Fruit fly (Drosophila melanogaster) whole organism, adult: ENCODE measurements around the gene CG7739.
A peak's percentile ranks its signal among the peaks of the same experiment; 100 is the strongest.

Source experiments
- CG11617 ChIP-seq: fragments of 200-800 bp; sonication (Bioruptor generic); optimal IDR thresholded peaks from 2 replicates; lab custom pipeline; 2017; ENCODE audit warnings: mild to moderate bottlenecking, missing biosample characterization, missing genetic modification reagents, missing genetic modification characterization
- CG12768 ChIP-seq: fragments of 200-800 bp; sonication (Bioruptor generic); optimal IDR thresholded peaks from 2 replicates; lab custom pipeline; 2017; ENCODE audit warnings: missing biosample characterization, missing genetic modification characterization, mild to moderate bottlenecking, moderate library complexity, missing genetic modification reagents
- CG14711 ChIP-seq: fragments of 200-800 bp; sonication (Bioruptor generic); optimal IDR thresholded peaks from 2 replicates; lab custom pipeline; 2018; ENCODE audit warnings: missing biosample characterization, mild to moderate bottlenecking, missing genetic modification characterization, moderate library complexity
- CG1620 ChIP-seq: fragments of 200-800 bp; sonication (Bioruptor generic); optimal IDR thresholded peaks from 2 replicates; lab custom pipeline; 2016; ENCODE audit warnings: missing biosample characterization, missing genetic modification characterization
- CG33017 ChIP-seq: fragments of 200-800 bp; sonication (Bioruptor generic); optimal IDR thresholded peaks from 2 replicates; lab custom pipeline; 2018; ENCODE audit warnings: missing biosample characterization, mild to moderate bottlenecking, missing genetic modification characterization, moderate library complexity
- CG5204 ChIP-seq: fragments of 200-800 bp; sonication (Bioruptor generic); optimal IDR thresholded peaks from 2 replicates; lab custom pipeline; 2016; ENCODE audit warnings: missing biosample characterization, missing genetic modification characterization
- CG7045 ChIP-seq: fragments of 200-800 bp; sonication (Bioruptor generic); optimal IDR thresholded peaks from 2 replicates; lab custom pipeline; 2017; ENCODE audit warnings: missing biosample characterization, mild to moderate bottlenecking, missing genetic modification characterization
- CG7101 ChIP-seq: fragments of 200-800 bp; sonication (Bioruptor generic); optimal IDR thresholded peaks from 2 replicates; lab custom pipeline; 2018; ENCODE audit warnings: missing biosample characterization, mild to moderate bottlenecking, missing genetic modification characterization, moderate library complexity
- Clk ChIP-seq: fragments of 200-800 bp; sonication (Bioruptor generic); optimal IDR thresholded peaks from 2 replicates; lab custom pipeline; 2017; ENCODE audit warnings: missing biosample characterization, missing genetic modification characterization
- Crg-1 ChIP-seq: fragments of 200-800 bp; sonication (Bioruptor generic); optimal IDR thresholded peaks from 2 replicates; lab custom pipeline; 2016; ENCODE audit warnings: missing biosample characterization, missing genetic modification characterization
- Hr96 ChIP-seq: fragments of 200-800 bp; sonication (Bioruptor generic); optimal IDR thresholded peaks from 2 replicates; lab custom pipeline; 2016; ENCODE audit warnings: missing biosample characterization, missing genetic modification characterization
- Mnt ChIP-seq: fragments of 200-800 bp; sonication (Bioruptor generic); optimal IDR thresholded peaks from 2 replicates; lab custom pipeline; 2016; ENCODE audit warnings: missing biosample characterization, mild to moderate bottlenecking, missing genetic modification characterization
- bab1 ChIP-seq: fragments of 200-800 bp; sonication (Bioruptor generic); optimal IDR thresholded peaks from 3 replicates; lab custom pipeline; 2019; ENCODE audit warnings: missing biosample characterization, mild to moderate bottlenecking, missing genetic modification characterization, moderate library complexity
- cic ChIP-seq: fragments of 200-800 bp; sonication (Bioruptor generic); optimal IDR thresholded peaks from 2 replicates; lab custom pipeline; 2017; ENCODE audit warnings: missing biosample characterization, mild to moderate bottlenecking, missing genetic modification characterization, moderate library complexity
- cnc ChIP-seq, 2 experiments: fragments of >200 bp; optimal IDR thresholded peaks; 2 replicates each; lab custom pipeline; 2017
- kay ChIP-seq: fragments of 200-800 bp; sonication (Bioruptor generic); peaks from one replicate; lab custom pipeline; 2016; ENCODE audit warnings: missing biosample characterization, missing genetic modification characterization, borderline replicate concordance
- ovo ChIP-seq: fragments of 200-800 bp; sonication (Bioruptor generic); optimal IDR thresholded peaks from 2 replicates; lab custom pipeline; 2016; ENCODE audit warnings: missing biosample characterization, missing genetic modification characterization
- pad ChIP-seq: fragments of 200-800 bp; sonication (Bioruptor generic); optimal IDR thresholded peaks from 3 replicates; lab custom pipeline; 2017; ENCODE audit warnings: missing biosample characterization, missing genetic modification characterization, mild to moderate bottlenecking, moderate library complexity, missing genetic modification reagents
- tj ChIP-seq: fragments of 200-800 bp; sonication (Bioruptor generic); optimal IDR thresholded peaks from 3 replicates; lab custom pipeline; 2017; ENCODE audit warnings: missing biosample characterization, mild to moderate bottlenecking, missing genetic modification characterization, moderate library complexity
- toe ChIP-seq: fragments of 200-800 bp; sonication (Bioruptor generic); optimal IDR thresholded peaks from 2 replicates; lab custom pipeline; 2016; ENCODE audit warnings: missing biosample characterization, missing genetic modification characterization

The CG7739 gene

dm6 chr3L:15563058-15563850, at the start of gene CG7739, which contains the start of gene SCCRO:
Gene CG7739, minus strand, starts transcription at chr3L:15563065.
Gene SCCRO, plus strand, starts transcription at chr3L:15563427.
- TF ChIP-seq Mnt: peak; percentile 16
- TF ChIP-seq Clk (GFP tag; lab: Kevin White, UChicago): no peak
- peak; percentile 46 for TF ChIP-seq CG11617 (GFP tag; lab: Kevin White, UChicago)
- peak; percentile 3 for TF ChIP-seq Crg-1 (GFP tag; lab: Kevin White, UChicago)
- peak; percentile 45 for TF ChIP-seq bab1 (GFP tag; lab: Kevin White, UChicago)
- no peak for TF ChIP-seq toe (GFP tag; lab: Kevin White, UChicago)
- TF ChIP-seq CG7045 (GFP tag; lab: Kevin White, UChicago): peak; percentile 39
- TF ChIP-seq cnc (optimal IDR thresholded peaks at IDR 0.05; lab: Kevin White, UChicago): no peak
- peak; percentile 94 for TF ChIP-seq kay (GFP tag; lab: Kevin White, UChicago)
- TF ChIP-seq cic (GFP tag; lab: Kevin White, UChicago): no peak
- peak; percentile 65 for TF ChIP-seq CG1620
- TF ChIP-seq Hr96 (GFP tag; lab: Kevin White, UChicago): no peak
- peak; percentile 75 for TF ChIP-seq CG7101 (tag; lab: Kevin White, UChicago)
- TF ChIP-seq CG14711 (tag; lab: Kevin White, UChicago): peak; percentile 63
- peak; percentile 6 for TF ChIP-seq pad
- TF ChIP-seq CG5204 (GFP tag; lab: Kevin White, UChicago): no peak
- no peak for TF ChIP-seq tj (GFP tag; lab: Kevin White, UChicago)
- no peak for TF ChIP-seq CG12768 (GFP tag; lab: Kevin White, UChicago)
- TF ChIP-seq CG33017 (tag; lab: Kevin White, UChicago): peak; percentile 60
- peak; percentile 39 for TF ChIP-seq ovo

DNA sequence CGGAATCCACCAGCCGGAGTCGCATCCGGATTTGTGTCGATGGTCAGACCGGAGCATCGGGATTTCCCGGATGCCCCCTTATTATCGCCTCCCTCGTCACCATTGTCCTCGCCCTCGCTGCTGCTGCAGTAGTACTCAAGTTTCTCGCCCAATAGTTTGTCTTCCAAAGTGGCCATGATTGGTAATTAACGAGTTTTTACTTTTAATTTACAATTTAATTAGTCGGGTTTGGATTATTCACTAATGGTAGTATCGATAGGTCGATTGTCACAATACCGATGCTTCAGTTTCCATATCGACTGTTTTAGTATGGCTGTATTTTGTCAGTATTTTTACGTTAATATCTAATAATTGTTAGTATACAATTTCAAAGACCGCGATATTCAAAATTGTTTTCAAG, 47.2 kb upstream of the CG7739 start, which contains the start of gene CG7650:
TSS of gene CG7650 (minus strand) at position 278 of the 400 bp plus-strand sequence.
- TF ChIP-seq kay (GFP tag; lab: Kevin White, UChicago) (no peak), bab1 (GFP tag; lab: Kevin White, UChicago) (peak; percentile 59)

dm6 chr3L:15604979-15605378, 42.1 kb upstream of the CG7739 start:
- TF ChIP-seq CG1620 (no peak), ovo (no peak), Hr96 (GFP tag; lab: Kevin White, UChicago) (no peak), cic (GFP tag; lab: Kevin White, UChicago) (no peak), tj (GFP tag; lab: Kevin White, UChicago) (no peak), CG14711 (tag; lab: Kevin White, UChicago) (no peak), Mnt (no peak)

DNA sequence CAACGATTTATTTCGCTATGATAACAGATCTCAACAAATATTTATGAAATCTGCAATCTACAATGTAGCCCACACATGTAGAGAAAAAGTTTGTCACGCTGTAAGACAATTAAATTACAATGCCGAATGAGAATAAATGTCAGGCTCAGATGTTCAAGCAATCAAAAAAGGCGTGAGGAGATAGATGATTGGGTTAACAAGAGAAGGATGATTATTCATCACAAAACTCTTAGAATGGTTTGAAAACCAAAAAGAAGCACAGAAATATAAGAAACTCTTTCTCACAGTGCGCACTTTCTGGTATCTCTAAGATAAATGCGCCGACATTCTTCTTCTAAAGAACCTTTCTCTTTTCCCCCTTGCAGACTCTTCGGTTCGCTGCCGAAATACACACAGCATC, 37.2 kb upstream of the CG7739 start:
- TF ChIP-seq kay (GFP tag; lab: Kevin White, UChicago): peak; percentile 31
- TF ChIP-seq CG7045 (GFP tag; lab: Kevin White, UChicago): no peak
- TF ChIP-seq Crg-1 (GFP tag; lab: Kevin White, UChicago): no peak
- no peak for TF ChIP-seq CG33017 (tag; lab: Kevin White, UChicago)
- no peak for TF ChIP-seq CG5204 (GFP tag; lab: Kevin White, UChicago)
- no peak for TF ChIP-seq CG12768 (GFP tag; lab: Kevin White, UChicago)
- no peak for TF ChIP-seq toe (GFP tag; lab: Kevin White, UChicago)

dm6 chr3L:15599190-15599589, 36.3 kb upstream of the CG7739 start:
- no peak for TF ChIP-seq ovo
- TF ChIP-seq Mnt: no peak
- no peak for TF ChIP-seq cnc (optimal IDR thresholded peaks at IDR 0.05; lab: Kevin White, UChicago)
- TF ChIP-seq CG14711 (tag; lab: Kevin White, UChicago): no peak

DNA sequence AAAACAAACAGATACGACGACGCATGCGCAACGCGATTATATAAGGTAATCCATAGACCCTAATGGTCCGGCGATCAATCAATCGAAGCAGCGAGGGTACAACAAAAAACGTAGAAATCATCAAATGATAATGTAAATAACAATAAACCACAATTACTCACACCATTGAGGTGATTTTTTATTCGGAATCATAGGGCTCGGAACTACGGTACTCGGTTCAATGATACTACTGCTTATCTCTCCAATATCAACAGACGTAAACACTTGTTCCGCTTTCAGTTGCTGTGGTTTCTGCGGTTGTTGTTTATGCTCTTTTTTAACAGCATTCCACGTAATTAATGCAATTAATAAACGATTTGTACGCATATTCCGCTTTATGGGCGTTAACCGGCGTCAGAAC, 35.1 kb upstream of the CG7739 start:
- TF ChIP-seq CG11617 (GFP tag; lab: Kevin White, UChicago) (no peak), kay (GFP tag; lab: Kevin White, UChicago) (no peak), CG12768 (GFP tag; lab: Kevin White, UChicago) (no peak), tj (GFP tag; lab: Kevin White, UChicago) (no peak), CG33017 (tag; lab: Kevin White, UChicago) (no peak), CG14711 (tag; lab: Kevin White, UChicago) (no peak)

dm6 chr3L:15597037-15597785, 34.3 kb upstream of the CG7739 start:
- TF ChIP-seq CG7101 (tag; lab: Kevin White, UChicago) (no peak), kay (GFP tag; lab: Kevin White, UChicago) (peak; percentile 78)
